Worm (Caenorhabditis elegans) whole organism, L2 larva: Measurements from ENCODE around the gene C09F5.3.

Experiments used
- C34F6.9 ChIP-seq: fragments of 150-350 bp; optimal IDR thresholded peaks from 2 replicates; lab custom pipeline; 2014; ENCODE audit warnings: missing biosample characterization, missing genetic modification characterization
- F13H6.1 ChIP-seq: sonication (generic microtip); optimal IDR thresholded peaks from 2 replicates; lab custom pipeline; 2016; ENCODE audit warnings: missing genetic modification characterization, missing compliant biosample characterization
- Y55F3AM.14 ChIP-seq: fragments of 200-800 bp; sonication (Bioruptor generic); optimal IDR thresholded peaks from 2 replicates; lab custom pipeline; 2018; ENCODE audit warnings: mild to moderate bottlenecking, missing genetic modification characterization, missing compliant biosample characterization
- alr-1 ChIP-seq: fragments of 150-350 bp; optimal IDR thresholded peaks from 2 replicates; lab custom pipeline; 2014; ENCODE audit warnings: missing biosample characterization, missing genetic modification characterization
- ceh-16 ChIP-seq: fragments of 150-350 bp; optimal IDR thresholded peaks from 2 replicates; lab custom pipeline; 2014; ENCODE audit warnings: missing biosample characterization, missing genetic modification characterization
- ceh-82 ChIP-seq: fragments of 150-350 bp; optimal IDR thresholded peaks from 2 replicates; lab custom pipeline; 2014; ENCODE audit warnings: missing biosample characterization, missing genetic modification characterization
- crh-2 ChIP-seq: sonication (generic microtip); optimal IDR thresholded peaks from 2 replicates; lab custom pipeline; 2017; ENCODE audit warnings: missing biosample characterization, missing genetic modification characterization
- egl-27 ChIP-seq: sonication (generic microtip); optimal IDR thresholded peaks from 3 replicates; lab custom pipeline; 2017; ENCODE audit warnings: missing biosample characterization, missing genetic modification reagents, missing genetic modification characterization
- elt-3 ChIP-seq: sonication (generic microtip); optimal IDR thresholded peaks from 2 replicates; lab custom pipeline; 2017; ENCODE audit warnings: missing biosample characterization, missing genetic modification characterization
- fos-1 ChIP-seq: fragments of 150-350 bp; optimal IDR thresholded peaks from 2 replicates; lab custom pipeline; 2014; ENCODE audit warnings: missing biosample characterization, missing genetic modification characterization
- gmeb-1 ChIP-seq: fragments of 150-350 bp; optimal IDR thresholded peaks from 2 replicates; lab custom pipeline; 2014; ENCODE audit warnings: missing biosample characterization, missing genetic modification characterization
- lin-13 ChIP-seq: fragments of 150-350 bp; optimal IDR thresholded peaks from 2 replicates; lab custom pipeline; 2014; ENCODE audit warnings: missing biosample characterization, missing genetic modification reagents, missing genetic modification characterization
- lin-39 ChIP-seq: fragments of 150-350 bp; optimal IDR thresholded peaks from 2 replicates; lab custom pipeline; 2014; ENCODE audit warnings: missing biosample characterization, missing genetic modification reagents, missing genetic modification characterization
- lsy-2 ChIP-seq, 2 experiments: fragments of 150-350 bp in 1 of 2; sonication (generic microtip) in 1 of 2; optimal IDR thresholded peaks; 2 replicates each; lab custom pipeline; 2014 to 2017; ENCODE audit warnings: missing biosample characterization in 2 of 2, missing genetic modification characterization in 2 of 2
- mab-5 ChIP-seq: fragments of 150-350 bp; optimal IDR thresholded peaks from 2 replicates; lab custom pipeline; 2014; ENCODE audit warnings: missing biosample characterization, missing genetic modification characterization
- mbf-1 ChIP-seq: sonication (generic microtip); optimal IDR thresholded peaks from 2 replicates; lab custom pipeline; 2017; ENCODE audit warnings: missing biosample characterization, missing genetic modification characterization
- mdl-1 ChIP-seq, 2 experiments: fragments of 150-350 bp in 1 of 2; sonication (generic microtip) in 1 of 2; optimal IDR thresholded peaks; 2 replicates each; lab custom pipeline; 2017; ENCODE audit warnings: missing biosample characterization in 2 of 2, missing genetic modification characterization in 2 of 2
- nhr-10 ChIP-seq: sonication (generic microtip); optimal IDR thresholded peaks from 2 replicates; lab custom pipeline; 2017; ENCODE audit warnings: missing biosample characterization, missing genetic modification characterization
- nhr-11 ChIP-seq: fragments of 150-350 bp; optimal IDR thresholded peaks from 2 replicates; lab custom pipeline; 2014; ENCODE audit warnings: missing biosample characterization, missing genetic modification characterization
- nhr-12 ChIP-seq: fragments of 150-350 bp; optimal IDR thresholded peaks from 2 replicates; lab custom pipeline; 2014; ENCODE audit warnings: missing biosample characterization, missing genetic modification characterization
- nhr-129 ChIP-seq: fragments of 150-350 bp; optimal IDR thresholded peaks from 2 replicates; lab custom pipeline; 2014; ENCODE audit warnings: missing biosample characterization, missing genetic modification characterization
- nhr-21 ChIP-seq: fragments of 150-350 bp; optimal IDR thresholded peaks from 2 replicates; lab custom pipeline; 2014; ENCODE audit warnings: missing biosample characterization, missing genetic modification characterization
- nhr-23 ChIP-seq: fragments of 150-350 bp; optimal IDR thresholded peaks from 2 replicates; lab custom pipeline; 2014; ENCODE audit warnings: missing biosample characterization, missing genetic modification reagents, missing genetic modification characterization
- nhr-237 ChIP-seq: fragments of 150-350 bp; optimal IDR thresholded peaks from 2 replicates; lab custom pipeline; 2014; ENCODE audit warnings: missing biosample characterization, missing genetic modification characterization
- nhr-25 ChIP-seq: fragments of 150-350 bp; sonication (generic microtip); optimal IDR thresholded peaks from 3 replicates; lab custom pipeline; 2014; ENCODE audit warnings: missing biosample characterization, missing genetic modification characterization
- nhr-6 ChIP-seq: fragments of 150-350 bp; optimal IDR thresholded peaks from 2 replicates; lab custom pipeline; 2014; ENCODE audit warnings: missing biosample characterization, missing genetic modification characterization
- nhr-77 ChIP-seq: fragments of 150-350 bp; optimal IDR thresholded peaks from 2 replicates; lab custom pipeline; 2014; ENCODE audit warnings: missing biosample characterization, missing genetic modification characterization
- peb-1 ChIP-seq: fragments of 150-350 bp; optimal IDR thresholded peaks from 2 replicates; lab custom pipeline; 2014; ENCODE audit warnings: missing biosample characterization, missing genetic modification characterization
- sem-4 ChIP-seq: fragments of 150-350 bp; optimal IDR thresholded peaks from 2 replicates; lab custom pipeline; 2014; ENCODE audit warnings: missing biosample characterization, missing genetic modification reagents, missing genetic modification characterization
- sma-3 ChIP-seq: sonication (generic microtip); optimal IDR thresholded peaks from 2 replicates; lab custom pipeline; 2016; ENCODE audit warnings: missing genetic modification reagents, missing genetic modification characterization, missing compliant biosample characterization
- snpc-4 ChIP-seq: fragments of 150-350 bp; optimal IDR thresholded peaks from 2 replicates; lab custom pipeline; 2014; ENCODE audit warnings: missing biosample characterization, missing genetic modification characterization
- unc-39 ChIP-seq: fragments of 150-350 bp; optimal IDR thresholded peaks from 2 replicates; lab custom pipeline; 2014; ENCODE audit warnings: missing biosample characterization, missing genetic modification characterization
- unc-55 ChIP-seq: fragments of 150-350 bp; sonication (generic microtip); optimal IDR thresholded peaks from 3 replicates; lab custom pipeline; 2014; ENCODE audit warnings: missing biosample characterization, missing genetic modification reagents, missing genetic modification characterization
- zag-1 ChIP-seq: fragments of 150-350 bp; optimal IDR thresholded peaks from 2 replicates; lab custom pipeline; 2014; ENCODE audit warnings: missing biosample characterization, missing genetic modification characterization
- ztf-1 ChIP-seq: fragments of 200-800 bp; sonication (Bioruptor generic); conservative IDR thresholded peaks from 2 replicates; pipeline ENCODE4 v1.3.6; 2022; ENCODE audit warnings: missing genetic modification characterization, missing compliant biosample characterization
- ztf-11 ChIP-seq: sonication (generic microtip); optimal IDR thresholded peaks from 2 replicates; lab custom pipeline; 2017; ENCODE audit warnings: missing biosample characterization, missing genetic modification characterization

The C09F5.3 gene

DNA sequence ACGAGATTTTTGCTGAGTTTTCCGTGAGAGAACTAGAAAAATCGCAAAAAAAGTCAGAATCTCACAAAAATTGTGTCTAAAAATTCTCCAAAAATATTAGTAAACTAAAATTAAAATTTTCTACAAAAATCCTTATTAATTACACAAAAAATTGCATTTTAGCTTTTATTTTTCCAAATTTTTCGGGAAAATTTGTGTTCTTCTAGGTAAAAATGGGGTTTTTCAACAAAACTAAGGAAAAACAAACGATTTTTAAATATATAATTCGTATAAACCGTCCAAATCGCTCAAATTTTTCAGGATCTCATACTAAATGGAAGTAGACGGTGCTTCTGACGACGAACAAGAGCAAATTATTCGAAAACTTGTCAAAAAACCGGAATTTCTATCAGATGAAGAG is 23.3 kb downstream of the C09F5.3 start, which contains the start of gene W06E11.1:
W06E11.1 (plus strand) TSS at position 301 of the 400 bp plus-strand sequence.
- no peak for TF ChIP-seq lin-39 (tag; lab: Kevin White, UChicago)
- no peak for TF ChIP-seq nhr-12 (tag; lab: Kevin White, UChicago)
- no peak for TF ChIP-seq ztf-1 (GFP tag; lab: Robert Waterston, UW)
- TF ChIP-seq unc-55, result no peak
- TF ChIP-seq F13H6.1 (tag; lab: Kevin White, UChicago), result no peak
- TF ChIP-seq mbf-1 (tag; lab: Kevin White, UChicago), result no peak
- TF ChIP-seq nhr-237 (tag; lab: Kevin White, UChicago), result no peak
- TF ChIP-seq ztf-11 (tag; lab: Kevin White, UChicago), result no peak

DNA sequence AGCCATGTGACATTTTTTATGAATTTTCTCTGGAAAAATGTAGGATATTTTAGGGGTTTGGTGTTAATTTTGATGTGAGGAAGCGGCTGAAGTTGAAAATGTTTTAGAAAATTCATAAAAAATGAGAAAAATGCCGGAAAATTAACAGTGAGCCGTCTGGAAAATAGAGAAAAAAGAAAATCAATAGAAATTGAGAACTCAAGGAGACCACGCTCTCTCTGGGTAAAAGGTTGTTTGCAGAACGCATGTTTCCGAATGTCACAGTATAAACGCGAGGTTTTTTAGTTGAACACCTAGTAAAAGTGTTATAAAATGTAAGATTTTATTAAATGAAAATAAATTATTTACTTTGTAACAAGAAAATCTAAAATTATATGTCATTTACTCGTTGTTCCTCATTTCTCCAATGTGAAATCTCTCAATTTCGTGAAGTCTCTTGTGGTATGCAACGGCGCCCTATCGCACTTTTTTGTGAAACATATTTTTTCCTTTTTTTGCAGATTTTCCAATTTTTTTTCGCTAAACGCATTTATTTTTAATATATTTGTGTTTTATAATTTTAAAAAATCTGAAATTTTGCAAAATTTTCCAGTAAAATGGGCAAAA is 24.8 kb downstream of the C09F5.3 start, which contains the start of the genes tag-266 and tag-267:
tag-266 (minus strand) TSS at position 29 of the 606 bp plus-strand sequence.
tag-267 (plus strand) TSS at position 593 of the 606 bp plus-strand sequence.
- TF ChIP-seq lsy-2 (tag; optimal IDR thresholded peaks at IDR 0.05; lab: Kevin White, UChicago), result peak; percentile 56 to 82
- TF ChIP-seq nhr-129, result peak; percentile 49
- no peak for TF ChIP-seq alr-1 (tag; lab: Kevin White, UChicago)
- peak; percentile 32 for TF ChIP-seq Y55F3AM.14 (GFP tag; lab: Kevin White, UChicago)
- TF ChIP-seq nhr-21, result peak; percentile 4
- TF ChIP-seq unc-55, result peak; percentile 92
- peak; percentile 52 for TF ChIP-seq gmeb-1
- no peak for TF ChIP-seq unc-39 (tag; lab: Kevin White, UChicago)
- peak; percentile 15 for TF ChIP-seq zag-1
- peak in 1 of 2 experiments; percentile 12 for TF ChIP-seq mdl-1 (tag; optimal IDR thresholded peaks at IDR 0.05; lab: Kevin White, UChicago)
- TF ChIP-seq crh-2 (tag; lab: Kevin White, UChicago), result peak; percentile 81
- TF ChIP-seq sma-3 (GFP tag; lab: Kevin White, UChicago), result peak; percentile 83
- TF ChIP-seq nhr-25 (tag; lab: Kevin White, UChicago), result peak; percentile 49
- peak; percentile 90 for TF ChIP-seq C34F6.9 (tag; lab: Kevin White, UChicago)
- TF ChIP-seq sem-4, result no peak
- peak; percentile 9 for TF ChIP-seq lin-13 (GFP tag; lab: Kevin White, UChicago)
- TF ChIP-seq nhr-6 (tag; lab: Kevin White, UChicago), result no peak
- peak; percentile 59 for TF ChIP-seq fos-1 (tag; lab: Kevin White, UChicago)
- TF ChIP-seq nhr-23 (tag; lab: Kevin White, UChicago), result no peak
- peak; percentile 13 for TF ChIP-seq snpc-4
- peak; percentile 66 for TF ChIP-seq F13H6.1 (tag; lab: Kevin White, UChicago)
- no peak for TF ChIP-seq egl-27 (tag; lab: Kevin White, UChicago)

DNA sequence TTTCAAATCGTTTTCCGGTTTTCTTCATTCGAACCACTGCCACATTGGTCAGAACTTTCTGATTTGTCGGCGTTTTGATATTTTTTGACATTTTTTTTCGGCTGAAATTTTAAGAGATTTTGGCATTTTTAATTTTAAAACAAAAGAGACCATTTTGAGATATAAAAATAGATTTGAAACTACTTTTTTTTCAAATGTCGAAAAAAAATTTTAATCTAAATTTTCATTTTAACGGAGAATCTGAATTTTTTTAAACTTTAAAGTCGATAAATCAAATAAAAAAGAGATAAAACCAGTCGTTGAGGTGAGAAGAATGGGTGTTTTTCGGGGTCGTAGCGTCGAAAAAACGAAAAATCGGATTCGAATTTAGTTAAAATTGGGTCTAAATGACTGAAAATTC is 26.7 kb downstream of the C09F5.3 start, which contains the start of gene sbds-1:
sbds-1 (minus strand) TSS at position 101 of the 400 bp plus-strand sequence.
- TF ChIP-seq nhr-23 (tag; lab: Kevin White, UChicago), result no peak

DNA sequence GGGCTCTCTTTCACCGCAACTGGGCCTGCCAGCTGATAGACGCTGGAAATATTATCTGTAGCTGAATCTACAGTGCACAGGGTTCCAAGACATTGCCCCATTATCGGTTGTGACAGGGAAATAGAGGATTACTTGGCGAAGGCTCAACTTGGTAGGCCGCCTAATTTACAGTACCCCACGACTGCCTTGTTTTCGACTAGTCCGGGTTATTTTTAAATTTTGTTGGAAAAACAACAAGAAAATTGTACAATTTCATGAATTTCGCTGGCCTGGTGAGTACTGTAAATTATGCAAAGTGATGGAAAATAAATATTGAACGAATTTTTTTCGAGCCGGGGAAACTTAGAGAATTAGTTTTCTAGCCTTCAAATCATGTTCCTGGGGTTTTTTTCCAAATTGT is 29.0 kb downstream of the C09F5.3 start, which contains the start of gene T19C3.7:
T19C3.7 (minus strand) TSS at position 101 of the 400 bp plus-strand sequence.
- TF ChIP-seq zag-1, result no peak
- no peak for TF ChIP-seq egl-27 (tag; lab: Kevin White, UChicago)
- no peak for TF ChIP-seq ceh-82
- TF ChIP-seq nhr-11 (tag; lab: Kevin White, UChicago), result no peak
- TF ChIP-seq crh-2 (tag; lab: Kevin White, UChicago), result no peak
- no peak for TF ChIP-seq lsy-2 (tag; optimal IDR thresholded peaks at IDR 0.05; lab: Kevin White, UChicago)
- no peak for TF ChIP-seq unc-55
- no peak for TF ChIP-seq elt-3 (tag; lab: Kevin White, UChicago)
- TF ChIP-seq sma-3 (GFP tag; lab: Kevin White, UChicago), result no peak
- TF ChIP-seq mab-5 (tag; lab: Kevin White, UChicago), result no peak
- no peak for TF ChIP-seq nhr-77 (tag; lab: Kevin White, UChicago)
- TF ChIP-seq sem-4, result no peak

DNA sequence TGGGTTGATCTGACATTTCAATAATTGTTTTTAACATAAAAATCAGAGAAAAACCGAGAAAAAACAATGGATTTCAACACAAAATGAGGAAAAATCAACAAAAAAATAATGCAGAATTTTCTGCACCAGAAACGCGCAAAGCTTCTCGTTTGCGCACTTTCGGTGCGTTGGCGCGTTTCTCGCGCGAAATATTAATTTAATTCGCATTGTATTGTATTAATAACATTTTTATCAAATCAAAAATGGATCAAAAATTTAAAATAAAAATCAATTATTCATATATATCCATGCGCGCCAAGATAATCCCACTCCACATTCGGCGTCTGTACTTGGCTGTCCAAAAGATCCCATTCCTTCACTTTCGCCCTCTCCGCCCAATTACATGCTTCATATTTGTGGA is 30.4 kb downstream of the C09F5.3 start, which contains the start of gene fem-2:
fem-2 (minus strand) TSS at position 9 of the 400 bp plus-strand sequence.
- TF ChIP-seq ceh-16 (tag; lab: Kevin White, UChicago), result no peak
- no peak for TF ChIP-seq ztf-11 (tag; lab: Kevin White, UChicago)
- TF ChIP-seq lin-39 (tag; lab: Kevin White, UChicago), result no peak
- no peak for TF ChIP-seq nhr-23 (tag; lab: Kevin White, UChicago)
- no peak for TF ChIP-seq nhr-10 (tag; lab: Kevin White, UChicago)
- peak; percentile 18 for TF ChIP-seq crh-2 (tag; lab: Kevin White, UChicago)
- TF ChIP-seq nhr-25 (tag; lab: Kevin White, UChicago), result peak; percentile 13
- TF ChIP-seq unc-55, result peak; percentile 41
- peak; percentile 42 to 44 for TF ChIP-seq lsy-2 (tag; optimal IDR thresholded peaks at IDR 0.05; lab: Kevin White, UChicago)
- no peak for TF ChIP-seq elt-3 (tag; lab: Kevin White, UChicago)
- no peak for TF ChIP-seq lin-13 (GFP tag; lab: Kevin White, UChicago)
- TF ChIP-seq peb-1 (tag; lab: Kevin White, UChicago), result no peak
- peak; percentile 70 for TF ChIP-seq C34F6.9 (tag; lab: Kevin White, UChicago)
- TF ChIP-seq gmeb-1, result peak; percentile 33
- no peak for TF ChIP-seq nhr-21
- no peak for TF ChIP-seq mbf-1 (tag; lab: Kevin White, UChicago)
- no peak for TF ChIP-seq mdl-1 (tag; optimal IDR thresholded peaks at IDR 0.05; lab: Kevin White, UChicago)
- no peak for TF ChIP-seq nhr-12 (tag; lab: Kevin White, UChicago)
